Worm (Caenorhabditis elegans) whole organism, late embryonic: ENCODE results near the gene C24A3.9.

Source experiments
- C38D4.7 ChIP-seq: fragments of 200-800 bp; sonication (Bioruptor generic); optimal IDR thresholded peaks from 2 replicates; lab custom pipeline; 2018; ENCODE audit warnings: mild to moderate bottlenecking, missing genetic modification characterization, moderate library complexity, missing compliant biosample characterization
- F13H6.1 ChIP-seq: sonication (generic microtip); optimal IDR thresholded peaks from 2 replicates; lab custom pipeline; 2016; ENCODE audit warnings: missing genetic modification characterization, missing compliant biosample characterization
- K09A11.1 ChIP-seq: sonication (generic microtip); optimal IDR thresholded peaks from 2 replicates; lab custom pipeline; 2017; ENCODE audit warnings: antibody characterized with exemption, mild to moderate bottlenecking, missing genetic modification characterization, missing compliant biosample characterization; ENCODE audit not compliant: insufficient read depth
- ahr-1 ChIP-seq: sonication (generic microtip); optimal IDR thresholded peaks from 2 replicates; lab custom pipeline; 2016; ENCODE audit warnings: missing genetic modification characterization, missing compliant biosample characterization
- ama-1 ChIP-seq: fragments of 150-350 bp; optimal IDR thresholded peaks from 2 replicates; lab custom pipeline; 2014
- ceh-14 ChIP-seq: sonication (generic microtip); optimal IDR thresholded peaks from 2 replicates; lab custom pipeline; 2016; ENCODE audit warnings: missing genotype, missing genetic modification characterization, missing compliant biosample characterization
- ceh-18 ChIP-seq: sonication (generic microtip); optimal IDR thresholded peaks from 2 replicates; lab custom pipeline; 2016; ENCODE audit warnings: missing genetic modification characterization, missing compliant biosample characterization
- ceh-2 ChIP-seq: sonication (generic microtip); optimal IDR thresholded peaks from 2 replicates; lab custom pipeline; 2016; ENCODE audit warnings: missing genotype, missing genetic modification characterization, missing compliant biosample characterization
- ceh-24 ChIP-seq: sonication (generic microtip); optimal IDR thresholded peaks from 2 replicates; lab custom pipeline; 2016; ENCODE audit warnings: mild to moderate bottlenecking, missing genetic modification characterization, missing compliant biosample characterization
- ceh-30 ChIP-seq: fragments of 150-350 bp; optimal IDR thresholded peaks from 2 replicates; lab custom pipeline; 2014; ENCODE audit warnings: missing biosample characterization, missing genetic modification characterization
- ceh-31 ChIP-seq: sonication (generic microtip); optimal IDR thresholded peaks from 2 replicates; lab custom pipeline; 2016; ENCODE audit warnings: missing genetic modification characterization, missing compliant biosample characterization
- ceh-34 ChIP-seq: sonication (generic microtip); optimal IDR thresholded peaks from 2 replicates; lab custom pipeline; 2016; ENCODE audit warnings: mild to moderate bottlenecking, missing genetic modification characterization, missing compliant biosample characterization
- dve-1 ChIP-seq: sonication (generic microtip); optimal IDR thresholded peaks from 2 replicates; lab custom pipeline; 2017; ENCODE audit warnings: antibody characterized with exemption, mild to moderate bottlenecking, missing genetic modification characterization, missing compliant biosample characterization
- elt-2 ChIP-seq: sonication (generic microtip); optimal IDR thresholded peaks from 2 replicates; lab custom pipeline; 2016; ENCODE audit warnings: missing genetic modification reagents, missing genetic modification characterization, missing compliant biosample characterization
- elt-4 ChIP-seq: sonication (generic microtip); optimal IDR thresholded peaks from 2 replicates; lab custom pipeline; 2016; ENCODE audit warnings: missing genetic modification characterization, missing compliant biosample characterization
- fax-1 ChIP-seq: sonication (generic microtip); optimal IDR thresholded peaks from 2 replicates; lab custom pipeline; 2016; ENCODE audit warnings: missing genotype, missing genetic modification characterization, missing compliant biosample characterization
- fkh-6 ChIP-seq: sonication (generic microtip); optimal IDR thresholded peaks from 2 replicates; lab custom pipeline; 2016; ENCODE audit warnings: missing genetic modification characterization, missing compliant biosample characterization
- gmeb-2 ChIP-seq: sonication (generic microtip); optimal IDR thresholded peaks from 2 replicates; lab custom pipeline; 2016; ENCODE audit warnings: missing genetic modification characterization, inconsistent platforms, missing compliant biosample characterization
- hlh-15 ChIP-seq: sonication (generic microtip); optimal IDR thresholded peaks from 2 replicates; lab custom pipeline; 2016; ENCODE audit warnings: missing genetic modification characterization, missing compliant biosample characterization
- hlh-30 ChIP-seq: sonication (generic microtip); optimal IDR thresholded peaks from 2 replicates; lab custom pipeline; 2017; ENCODE audit warnings: antibody characterized with exemption, missing genetic modification characterization, missing compliant biosample characterization; ENCODE audit not compliant: insufficient read depth
- hlh-8 ChIP-seq: sonication (generic microtip); optimal IDR thresholded peaks from 2 replicates; lab custom pipeline; 2016; ENCODE audit warnings: missing genotype, missing genetic modification characterization, missing compliant biosample characterization
- lim-6 ChIP-seq: sonication (generic microtip); optimal IDR thresholded peaks from 2 replicates; lab custom pipeline; 2016; ENCODE audit warnings: missing genetic modification characterization, missing compliant biosample characterization
- lin-11 ChIP-seq: fragments of 200-800 bp; sonication (Bioruptor generic); optimal IDR thresholded peaks from 2 replicates; lab custom pipeline; 2018; ENCODE audit warnings: mild to moderate bottlenecking, missing genetic modification characterization, missing compliant biosample characterization
- madf-2 ChIP-seq: sonication (generic microtip); optimal IDR thresholded peaks from 2 replicates; lab custom pipeline; 2017; ENCODE audit warnings: missing genetic modification characterization, missing compliant biosample characterization
- mec-3 ChIP-seq: sonication (generic microtip); optimal IDR thresholded peaks from 2 replicates; lab custom pipeline; 2016; ENCODE audit warnings: borderline replicate concordance, missing genetic modification characterization, missing compliant biosample characterization
- nhr-11 ChIP-seq: fragments of 150-350 bp; optimal IDR thresholded peaks from 2 replicates; lab custom pipeline; 2014; ENCODE audit warnings: missing biosample characterization, missing genetic modification characterization
- npax-4 ChIP-seq: sonication (generic microtip); optimal IDR thresholded peaks from 2 replicates; lab custom pipeline; 2016; ENCODE audit warnings: missing genetic modification characterization, missing compliant biosample characterization
- pat-9 ChIP-seq: fragments of 200-800 bp; sonication (Bioruptor generic); optimal IDR thresholded peaks from 2 replicates; lab custom pipeline; 2018; ENCODE audit warnings: mild to moderate bottlenecking, missing genetic modification characterization, moderate library complexity, missing compliant biosample characterization
- pqm-1 ChIP-seq: sonication (generic microtip); optimal IDR thresholded peaks from 2 replicates; lab custom pipeline; 2016; ENCODE audit warnings: missing genetic modification characterization, missing compliant biosample characterization
- rnt-1 ChIP-seq: sonication (generic microtip); optimal IDR thresholded peaks from 2 replicates; lab custom pipeline; 2016; ENCODE audit warnings: missing genetic modification characterization, missing compliant biosample characterization
- sdc-2 ChIP-seq: sonication (generic microtip); optimal IDR thresholded peaks from 2 replicates; lab custom pipeline; 2016; ENCODE audit warnings: missing genotype, missing genetic modification characterization, missing compliant biosample characterization
- sox-2 ChIP-seq: fragments of 200-800 bp; sonication (Bioruptor generic); IDR thresholded peaks from 2 replicates; pipeline ENCODE4 v1.3.6; 2022; ENCODE audit warnings: missing genetic modification reagents, missing genetic modification characterization, missing compliant biosample characterization
- sox-4 ChIP-seq: sonication (generic microtip); optimal IDR thresholded peaks from 2 replicates; lab custom pipeline; 2017; ENCODE audit warnings: mild to moderate bottlenecking, missing genetic modification characterization, inconsistent platforms, missing compliant biosample characterization
- tbx-2 ChIP-seq: sonication (generic microtip); optimal IDR thresholded peaks from 2 replicates; lab custom pipeline; 2016; ENCODE audit warnings: missing genetic modification characterization, missing compliant biosample characterization
- ttx-3 ChIP-seq: sonication (generic microtip); optimal IDR thresholded peaks from 2 replicates; lab custom pipeline; 2016; ENCODE audit warnings: missing genetic modification reagents, missing genetic modification characterization, missing compliant biosample characterization
- unc-42 ChIP-seq: sonication (generic microtip); optimal IDR thresholded peaks from 2 replicates; lab custom pipeline; 2016; ENCODE audit warnings: missing genotype, missing genetic modification characterization, missing compliant biosample characterization
- unc-86 ChIP-seq: sonication (generic microtip); optimal IDR thresholded peaks from 2 replicates; lab custom pipeline; 2016; ENCODE audit warnings: missing genetic modification characterization, missing compliant biosample characterization
- zip-5 ChIP-seq: sonication (generic microtip); optimal IDR thresholded peaks from 2 replicates; lab custom pipeline; 2016; ENCODE audit warnings: missing genetic modification characterization, missing compliant biosample characterization

Gene C24A3.9

ce11 chrX:9010418-9010817 is at the start of gene C24A3.9:
Gene C24A3.9, minus strand, starts transcription at chrX:9010518.
- TF ChIP-seq hlh-15 (tag; lab: Kevin White, UChicago) (no peak), npax-4 (no peak), hlh-8 (tag; lab: Kevin White, UChicago) (no peak), ceh-2 (tag; lab: Kevin White, UChicago) (no peak), gmeb-2 (tag; lab: Kevin White, UChicago) (no peak), tbx-2 (tag; lab: Kevin White, UChicago) (no peak), unc-42 (no peak), ceh-34 (tag; lab: Kevin White, UChicago) (no peak), K09A11.1 (tag; lab: Kevin White, UChicago) (no peak), madf-2 (tag; lab: Kevin White, UChicago) (no peak), dve-1 (tag; lab: Kevin White, UChicago) (no peak), C38D4.7 (GFP tag; lab: Kevin White, UChicago) (no peak), F13H6.1 (tag; lab: Kevin White, UChicago) (no peak), zip-5 (tag; lab: Kevin White, UChicago) (no peak), nhr-11 (no peak)

- no peak for TF ChIP-seq sox-4 (tag; lab: Kevin White, UChicago)
- TF ChIP-seq fax-1 = no peak
- no peak for TF ChIP-seq ttx-3 (tag; lab: Kevin White, UChicago)
- TF ChIP-seq madf-2 (tag; lab: Kevin White, UChicago) = no peak
- TF ChIP-seq fkh-6 (tag; lab: Kevin White, UChicago) = no peak
- no peak for TF ChIP-seq nhr-11
- TF ChIP-seq ceh-24 (tag; lab: Kevin White, UChicago) = no peak
- no peak for TF ChIP-seq pat-9 (tag; lab: Kevin White, UChicago)
- no peak for TF ChIP-seq C38D4.7 (GFP tag; lab: Kevin White, UChicago)
- no peak for TF ChIP-seq ceh-18 (tag; lab: Kevin White, UChicago)
- no peak for TF ChIP-seq lin-11
- TF ChIP-seq ceh-34 (tag; lab: Kevin White, UChicago) = no peak
- TF ChIP-seq unc-86 (tag; lab: Kevin White, UChicago) = no peak
Measured at ce11 chrX:9057352-9057751, 47.0 kb upstream of the C24A3.9 start, which contains the start of gene F47E1.2. Gene F47E1.2, plus strand, starts transcription at chrX:9057652.

ce11 chrX:9053426-9053825 is 43.1 kb upstream of the C24A3.9 start:
- TF ChIP-seq hlh-8 (tag; lab: Kevin White, UChicago) = no peak
- no peak for TF ChIP-seq ahr-1 (tag; lab: Kevin White, UChicago)
- no peak for TF ChIP-seq madf-2 (tag; lab: Kevin White, UChicago)
- no peak for TF ChIP-seq hlh-30 (tag; lab: Kevin White, UChicago)
- TF ChIP-seq ceh-18 (tag; lab: Kevin White, UChicago) = no peak
- no peak for TF ChIP-seq ceh-14 (tag; lab: Kevin White, UChicago)
- no peak for TF ChIP-seq sdc-2 (tag; lab: Kevin White, UChicago)
- no peak for TF ChIP-seq ceh-34 (tag; lab: Kevin White, UChicago)
- TF ChIP-seq elt-4 = no peak
- TF ChIP-seq ama-1 (lab: Kevin White, UChicago) = no peak
- no peak for TF ChIP-seq elt-2 (tag; lab: Kevin White, UChicago)
- TF ChIP-seq pqm-1 (tag; lab: Kevin White, UChicago) = no peak
- no peak for TF ChIP-seq F13H6.1 (tag; lab: Kevin White, UChicago)
- no peak for TF ChIP-seq sox-2 (GFP tag; lab: Robert Waterston, UW)
- TF ChIP-seq rnt-1 = no peak
- no peak for TF ChIP-seq ceh-31 (tag; lab: Kevin White, UChicago)
- TF ChIP-seq lim-6 (tag; lab: Kevin White, UChicago) = no peak
- TF ChIP-seq ceh-30 (tag; lab: Kevin White, UChicago) = no peak
- no peak for TF ChIP-seq hlh-15 (tag; lab: Kevin White, UChicago)

- TF ChIP-seq dve-1 (tag; lab: Kevin White, UChicago) (no peak), gmeb-2 (tag; lab: Kevin White, UChicago) (no peak), nhr-11 (no peak), mec-3 (tag; lab: Kevin White, UChicago) (no peak), hlh-15 (tag; lab: Kevin White, UChicago) (no peak), npax-4 (no peak), unc-86 (tag; lab: Kevin White, UChicago) (no peak), pqm-1 (tag; lab: Kevin White, UChicago) (no peak)
Measured at ce11 chrX:9048657-9049056, 38.3 kb upstream of the C24A3.9 start, which contains the start of gene F47E1.20. Gene F47E1.20, plus strand, starts transcription at chrX:9048957.
